Worm (Caenorhabditis elegans) whole organism, L4/young adult: Measurements from ENCODE around the gene spig-1.

Experiments used
- W03F9.2 ChIP-seq: fragments of 150-350 bp; optimal IDR thresholded peaks from 2 replicates; lab custom pipeline; 2014; ENCODE audit warnings: missing biosample characterization, missing genetic modification characterization
- dao-5 ChIP-seq: sonication (generic microtip); optimal IDR thresholded peaks from 2 replicates; lab custom pipeline; 2016; ENCODE audit warnings: missing genotype, missing genetic modification characterization, moderate library complexity, missing compliant biosample characterization
- him-1 ChIP-seq: sonication (generic microtip); optimal IDR thresholded peaks from 2 replicates; lab custom pipeline; 2016; ENCODE audit warnings: missing genotype, missing genetic modification reagents, missing genetic modification characterization, missing compliant biosample characterization

Gene spig-1

DNA sequence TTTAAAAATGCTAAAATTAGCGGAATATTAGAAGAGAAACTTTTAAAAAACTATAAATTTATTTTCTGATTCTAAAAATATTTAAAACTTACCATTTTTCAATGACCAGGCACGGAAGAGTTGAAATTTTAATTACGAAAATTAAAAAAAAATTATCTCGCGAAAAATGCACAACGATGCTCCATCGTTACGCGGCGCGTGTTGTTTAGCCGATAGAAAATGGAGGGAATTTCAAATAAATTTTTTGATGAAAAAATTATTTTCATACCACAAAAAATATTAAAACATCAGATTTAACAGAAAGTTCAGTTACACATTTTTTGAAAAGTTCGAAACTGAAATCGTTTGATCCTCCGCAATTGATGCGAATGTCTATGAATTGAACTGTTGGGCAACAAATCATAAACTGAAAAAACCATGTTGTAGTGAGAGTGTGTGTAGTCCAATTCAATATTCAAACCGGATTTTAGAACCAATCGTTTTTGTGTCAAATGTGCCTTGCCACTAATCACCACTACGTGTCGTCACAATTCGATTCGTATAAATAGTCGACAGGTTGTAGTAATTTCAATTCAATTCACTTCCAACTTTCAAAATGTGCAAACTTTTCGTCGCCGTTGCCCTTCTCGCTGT, at the start of gene spig-1, which contains the start of gene tofu-2:
Gene spig-1, plus strand, starts transcription at position 583 of the 633 bp plus-strand sequence.
Gene tofu-2, minus strand, starts transcription at position 116 of the 633 bp plus-strand sequence.
- TF ChIP-seq him-1 (tag; lab: Kevin White, UChicago) (no peak), W03F9.2 (no peak), dao-5 (no peak)

DNA sequence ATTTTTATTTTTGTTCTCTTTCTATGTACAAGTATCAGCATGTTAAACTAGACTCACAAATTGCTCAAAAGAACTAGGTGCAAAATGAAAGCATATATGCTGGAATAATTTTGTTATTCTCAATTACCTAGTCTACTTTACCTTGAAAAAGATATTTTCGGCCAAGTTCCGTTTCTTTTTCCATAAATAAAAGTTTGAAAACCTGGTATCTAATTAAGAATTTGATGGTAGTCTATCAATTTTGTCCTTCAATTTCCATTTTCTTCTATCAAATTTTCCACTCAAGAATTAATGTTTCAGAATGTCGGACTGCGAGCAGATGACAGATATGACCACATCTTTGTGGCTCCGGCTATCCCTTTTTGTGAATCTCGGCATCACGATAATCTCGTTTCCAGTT, 47.7 kb upstream of the spig-1 start, which contains the start of gene srab-4:
Gene srab-4, plus strand, starts transcription at position 301 of the 400 bp plus-strand sequence.
- TF ChIP-seq him-1 (tag; lab: Kevin White, UChicago) (no peak), W03F9.2 (no peak), dao-5 (no peak)

DNA sequence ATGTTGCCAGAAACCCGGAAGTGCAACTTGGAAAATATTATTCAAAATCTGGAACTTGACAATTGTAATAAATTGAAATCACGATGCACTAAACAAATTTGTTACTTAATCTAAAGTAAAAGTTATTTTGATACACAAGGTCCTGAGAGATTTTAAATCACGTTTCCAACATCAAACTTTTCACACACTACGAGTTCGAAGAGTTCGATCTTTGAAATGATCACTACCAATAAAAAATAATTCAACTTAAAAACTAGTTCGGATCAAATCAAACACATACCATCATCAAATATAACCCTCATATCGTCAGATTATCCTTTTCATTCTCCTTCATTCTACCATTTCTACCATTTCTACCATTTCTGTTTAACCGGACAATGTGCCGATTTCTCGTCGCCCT, 45.6 kb upstream of the spig-1 start, which contains the start of gene spig-10:
Gene spig-10, plus strand, starts transcription at position 301 of the 400 bp plus-strand sequence.
- TF ChIP-seq dao-5 (no peak), W03F9.2 (no peak), him-1 (tag; lab: Kevin White, UChicago) (no peak)

ce11 chrV:7007307-7007706, 44.2 kb upstream of the spig-1 start, which contains the start of gene drd-10:
drd-10 (plus strand) TSS chrV:7007607.
- TF ChIP-seq W03F9.2 (no peak), him-1 (tag; lab: Kevin White, UChicago) (no peak), dao-5 (no peak)

- no peak for TF ChIP-seq W03F9.2
- TF ChIP-seq him-1 (tag; lab: Kevin White, UChicago): no peak
- no peak for TF ChIP-seq dao-5
Measured at ce11 chrV:7009461-7009860, 42.1 kb upstream of the spig-1 start, which contains the start of gene C33G8.2. C33G8.2 (plus strand) TSS chrV:7009761.

- TF ChIP-seq W03F9.2: no peak
- TF ChIP-seq dao-5: no peak
- no peak for TF ChIP-seq him-1 (tag; lab: Kevin White, UChicago)
Measured at ce11 chrV:7012617-7013016, 38.9 kb upstream of the spig-1 start, which contains the start of gene srw-127. srw-127 (plus strand) TSS chrV:7012917.

DNA sequence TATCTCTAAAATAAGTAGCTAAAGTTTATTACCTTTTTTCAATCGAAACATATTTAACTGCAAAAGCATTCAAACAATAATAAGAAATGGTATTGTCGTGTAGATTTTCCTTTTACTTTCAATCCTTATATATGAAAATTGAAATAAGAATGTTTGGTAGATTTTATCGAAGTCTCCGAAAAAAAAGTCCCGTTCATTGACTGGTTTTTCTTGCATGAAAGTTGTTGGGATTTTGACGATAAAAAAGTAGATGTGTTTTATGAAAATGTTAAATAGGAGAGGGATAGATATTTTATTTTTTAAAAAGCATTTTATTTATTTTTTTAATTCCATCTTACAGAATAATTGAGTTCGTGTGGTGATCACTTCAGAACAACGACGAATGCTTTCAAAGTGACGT, 35.6 kb upstream of the spig-1 start, which contains the start of gene C33G8.13:
Gene C33G8.13, minus strand, starts transcription at position 101 of the 400 bp plus-strand sequence.
- TF ChIP-seq him-1 (tag; lab: Kevin White, UChicago) (no peak), dao-5 (no peak), W03F9.2 (no peak)

- TF ChIP-seq W03F9.2 (no peak), him-1 (tag; lab: Kevin White, UChicago) (no peak), dao-5 (no peak)
Measured at ce11 chrV:7017059-7017458, 34.5 kb upstream of the spig-1 start, which contains the start of gene srsx-32. srsx-32 (plus strand) TSS chrV:7017359.

DNA sequence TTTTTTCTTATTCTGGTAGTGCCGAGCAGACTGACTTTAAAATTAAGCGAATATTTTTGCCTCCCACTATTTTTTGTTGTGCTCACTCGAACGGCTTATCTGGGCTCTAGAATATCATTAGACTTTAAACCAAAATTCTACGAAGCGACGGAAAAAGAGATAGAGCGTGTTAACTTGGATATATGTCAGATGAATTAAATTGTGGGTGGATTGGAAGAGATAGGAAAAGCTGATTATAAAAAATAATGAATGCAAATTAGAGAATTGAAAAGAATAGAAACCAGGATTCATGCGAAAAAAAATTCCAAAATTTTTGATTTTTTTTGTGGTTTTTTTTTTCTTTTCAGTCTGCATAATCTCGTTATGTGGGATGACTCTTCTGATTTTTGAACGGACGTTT, 29.7 kb upstream of the spig-1 start, which contains the start of gene F20A1.4:
Gene F20A1.4, minus strand, starts transcription at position 101 of the 400 bp plus-strand sequence.
- TF ChIP-seq W03F9.2: no peak
- no peak for TF ChIP-seq dao-5
- TF ChIP-seq him-1 (tag; lab: Kevin White, UChicago): no peak

ce11 chrV:7022981-7023380, 28.5 kb upstream of the spig-1 start:
- TF ChIP-seq W03F9.2 (no peak), dao-5 (no peak), him-1 (tag; lab: Kevin White, UChicago) (no peak)

DNA sequence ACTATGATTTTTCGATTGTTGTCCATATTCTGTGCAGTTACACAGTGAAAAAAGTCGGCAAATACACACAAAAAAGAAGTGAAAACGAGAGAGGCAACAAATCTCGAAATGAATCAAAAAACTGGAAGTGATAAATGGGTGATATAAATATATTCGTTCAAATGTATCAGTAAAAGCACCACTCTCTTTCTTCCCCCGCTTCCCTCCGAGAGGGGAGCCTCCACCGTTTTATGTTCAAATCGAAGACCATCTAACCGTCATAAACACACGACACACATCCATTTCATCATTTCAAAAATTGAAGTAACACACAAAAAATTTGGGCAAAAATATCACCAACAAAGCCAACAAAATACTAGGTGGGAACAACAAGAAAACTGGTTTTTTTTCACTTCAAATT, 24.5 kb upstream of the spig-1 start, which contains the start of gene F20A1.6:
Gene F20A1.6, minus strand, starts transcription at position 101 of the 400 bp plus-strand sequence.
- no peak for TF ChIP-seq W03F9.2
- no peak for TF ChIP-seq dao-5
- TF ChIP-seq him-1 (tag; lab: Kevin White, UChicago): no peak

ce11 chrV:7036475-7036874, 15.0 kb upstream of the spig-1 start, which contains the start of gene twk-11:
twk-11 (minus strand) TSS chrV:7036575.
- TF ChIP-seq him-1 (tag; lab: Kevin White, UChicago): no peak

- TF ChIP-seq dao-5 (no peak), W03F9.2 (no peak), him-1 (tag; lab: Kevin White, UChicago) (no peak)
Measured at ce11 chrV:7046005-7046404, 5.5 kb upstream of the spig-1 start, which contains the start of gene F20A1.2. F20A1.2 (plus strand) TSS chrV:7046305.

- TF ChIP-seq him-1 (tag; lab: Kevin White, UChicago): no peak
- no peak for TF ChIP-seq dao-5
- TF ChIP-seq W03F9.2: no peak
Measured at ce11 chrV:7047512-7047911, 4.0 kb upstream of the spig-1 start, which contains the start of gene F20A1.8. F20A1.8 (minus strand) TSS chrV:7047612.

ce11 chrV:7050153-7050552, 1.4 kb upstream of the spig-1 start:
- TF ChIP-seq him-1 (tag; lab: Kevin White, UChicago): no peak
- no peak for TF ChIP-seq dao-5
- no peak for TF ChIP-seq W03F9.2
